Fruit fly (Drosophila melanogaster): Measurements from ENCODE around the gene CG4045.

Gene CG4045

DNA sequence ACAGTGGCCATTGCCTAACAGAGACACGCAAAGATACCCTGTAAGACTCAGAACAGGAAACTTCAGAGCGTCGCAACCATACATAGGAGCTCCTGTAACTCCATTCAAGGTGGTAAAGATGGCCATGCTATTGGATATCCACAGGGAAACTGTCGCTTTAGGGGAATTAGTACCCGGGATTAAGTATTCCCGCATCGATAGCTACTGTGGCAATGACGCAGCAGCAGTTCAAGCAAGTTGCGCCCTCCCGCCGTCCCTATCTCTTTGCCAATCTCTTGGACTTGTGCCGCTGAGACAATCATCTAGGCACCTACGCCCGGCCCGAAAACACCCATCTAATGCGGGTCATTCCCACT, 5.0 kb downstream of the CG4045 start (continued):
- TF ChIP-seq pfk (GFP tag; optimal IDR thresholded peaks at IDR 0.05) (no peak), Abd-B (GFP tag; optimal IDR thresholded peaks at IDR 0.05) (peak; percentile 15), CG5180 (GFP tag; optimal IDR thresholded peaks at IDR 0.05) (peak; percentile 38), dmrt11E (tag; optimal IDR thresholded peaks at IDR 0.05) (no peak), Bdp1 (GFP tag; optimal IDR thresholded peaks at IDR 0.05) (peak; percentile 9), otp (GFP tag; IDR thresholded peaks at IDR 0.05) (0 out of 3 replicates have a peak, but pooled peaks have one; percentile 52), gcm (GFP tag; optimal IDR thresholded peaks at IDR 0.05) (peak; percentile 56), Aef1 (GFP tag; IDR thresholded peaks at IDR 0.05) (peak; percentile 77), YL-1 (GFP tag; optimal IDR thresholded peaks at IDR 0.05) (no peak), Asciz (GFP tag; optimal IDR thresholded peaks at IDR 0.05) (no peak), Lhr (GFP tag; optimal IDR thresholded peaks at IDR 0.05) (no peak), klu (GFP tag; IDR thresholded peaks at IDR 0.05) (peak; percentile 60), CG14441 (GFP tag; IDR thresholded peaks at IDR 0.05) (peak; percentile 75), CG2120 (GFP tag; optimal IDR thresholded peaks at IDR 0.05) (peak; percentile 70), ken (GFP tag; IDR thresholded peaks at IDR 0.05) (0 out of 3 replicates have a peak, but pooled peaks have one; percentile 50), Hr3 (GFP tag; optimal IDR thresholded peaks at IDR 0.05) (peak; percentile 11), bbx (GFP tag; IDR thresholded peaks at IDR 0.05; ENCODE audit: partially characterized antibody) (no peak), bcd (GFP tag; optimal IDR thresholded peaks at IDR 0.05) (peak; percentile 65), Gsc (GFP tag; IDR thresholded peaks at IDR 0.05) (0 out of 2 replicates have a peak, but pooled peaks have one; percentile 38), B-H2 (GFP tag; optimal IDR thresholded peaks at IDR 0.05) (no peak), tup (GFP tag; optimal IDR thresholded peaks at IDR 0.05) (no peak), CG8765 (GFP tag; IDR thresholded peaks at IDR 0.05) (0 out of 2 replicates have a peak, but pooled peaks have one; percentile 15), CG2199 (GFP tag; IDR thresholded peaks at IDR 0.05) (peak; percentile 34; the same call in 1 of the 3 replicates), Sox102F (GFP tag; optimal IDR thresholded peaks at IDR 0.05) (peak; percentile 48), Atf6 (GFP tag; IDR thresholded peaks at IDR 0.05) (peak; percentile 79), trh (GFP tag; optimal IDR thresholded peaks at IDR 0.05) (no peak), pros (GFP tag; optimal IDR thresholded peaks at IDR 0.05) (no peak), CG10565 (GFP tag; optimal IDR thresholded peaks at IDR 0.05) (no peak), CG9817 (tag; optimal IDR thresholded peaks at IDR 0.05) (peak; percentile 64), bowl (GFP tag; IDR thresholded peaks at IDR 0.05) (no peak), amos (GFP tag; IDR thresholded peaks at IDR 0.05; ENCODE audit: partially characterized antibody) (no peak), CG4820 (GFP tag; optimal IDR thresholded peaks at IDR 0.05) (peak; percentile 37), CG9437 (GFP tag; optimal IDR thresholded peaks at IDR 0.05) (peak; percentile 21), CG3995 (GFP tag; optimal IDR thresholded peaks at IDR 0.05) (peak; percentile 44), CG6254 (GFP tag; optimal IDR thresholded peaks at IDR 0.05) (no peak), Bteb2 (GFP tag; optimal IDR thresholded peaks at IDR 0.05) (no peak), CG11456 (GFP tag; IDR thresholded peaks at IDR 0.05) (peak; percentile 65; the same call in 1 of the 3 replicates), CG4424 (GFP tag; optimal IDR thresholded peaks at IDR 0.05) (no peak), shn (GFP tag; optimal IDR thresholded peaks at IDR 0.05) (peak; percentile 55), ham (GFP tag; IDR thresholded peaks at IDR 0.05) (no peak; the same call in 1 of the 2 replicates), sqz (GFP tag; optimal IDR thresholded peaks at IDR 0.05) (no peak), pzg (GFP tag; optimal IDR thresholded peaks at IDR 0.05) (no peak), Oli (tag; optimal IDR thresholded peaks at IDR 0.05) (peak; percentile 41), Sox100B (GFP tag; optimal IDR thresholded peaks at IDR 0.05) (no peak), CG31224 (GFP tag; IDR thresholded peaks at IDR 0.05) (0 out of 2 replicates have a peak, but pooled peaks have one; percentile 21), CG9932 (GFP tag; IDR thresholded peaks at IDR 0.05) (peak; percentile 83), Myb (GFP tag; optimal IDR thresholded peaks at IDR 0.05) (peak; percentile 44), CG7745 (tag; optimal IDR thresholded peaks at IDR 0.05) (no peak), BEAF-32 (GFP tag; optimal IDR thresholded peaks at IDR 0.05) (no peak), dimm (GFP tag; IDR thresholded peaks at IDR 0.05) (0 out of 2 replicates have a peak, but pooled peaks have one; percentile 23)

All from whole organism, embryonic.